Fruit fly (Drosophila melanogaster) whole organism, pupa: ENCODE data around the gene CalpC.

Experiments
- CG10348 ChIP-seq: fragments of 200-800 bp; sonication (Bioruptor generic); IDR thresholded peaks from 2 replicates; pipeline ENCODE4 v1.3.6; 2022; ENCODE audit warnings: missing biosample characterization, missing genetic modification characterization
- CG12605 ChIP-seq: fragments of 200-800 bp; sonication (Bioruptor generic); IDR thresholded peaks from 2 replicates; pipeline ENCODE4 v1.3.6; 2022; ENCODE audit warnings: missing biosample characterization, missing genetic modification characterization
- CG13204 ChIP-seq: fragments of 200-800 bp; sonication (Bioruptor generic); optimal IDR thresholded peaks from 2 replicates; lab custom pipeline; 2018; ENCODE audit warnings: missing biosample characterization, mild to moderate bottlenecking, missing genetic modification characterization, moderate library complexity
- CG14655 ChIP-seq: fragments of 200-800 bp; sonication (Bioruptor generic); optimal IDR thresholded peaks from 3 replicates; lab custom pipeline; 2017; ENCODE audit warnings: mild to moderate bottlenecking, missing biosample characterization, missing genetic modification reagents, missing genetic modification characterization
- CG15710 ChIP-seq: fragments of 200-800 bp; sonication (Bioruptor generic); optimal IDR thresholded peaks from 2 replicates; lab custom pipeline; 2018; ENCODE audit warnings: missing biosample characterization, mild to moderate bottlenecking, missing genetic modification characterization, moderate library complexity
- CG17806 ChIP-seq: fragments of 200-800 bp; sonication (Bioruptor generic); optimal IDR thresholded peaks from 2 replicates; lab custom pipeline; 2018; ENCODE audit warnings: missing biosample characterization, mild to moderate bottlenecking, missing genetic modification characterization, moderate library complexity
- CG32121 ChIP-seq: fragments of 200-800 bp; sonication (Bioruptor generic); IDR thresholded peaks from 2 replicates; pipeline ENCODE4 v1.3.6; 2022; ENCODE audit warnings: missing biosample characterization, missing genetic modification characterization
- CG34367 ChIP-seq: fragments of 200-800 bp; sonication (Bioruptor generic); optimal IDR thresholded peaks from 2 replicates; lab custom pipeline; 2018; ENCODE audit warnings: missing biosample characterization, mild to moderate bottlenecking, missing genetic modification characterization
- CG4496 ChIP-seq: fragments of 200-800 bp; sonication (Bioruptor generic); IDR thresholded peaks from 3 replicates; pipeline ENCODE4 v1.3.6; 2022; ENCODE audit warnings: missing biosample characterization, missing genetic modification characterization
- CG8159 ChIP-seq: fragments of 200-800 bp; sonication (Bioruptor generic); optimal IDR thresholded peaks from 3 replicates; lab custom pipeline; 2018; ENCODE audit warnings: missing biosample characterization, mild to moderate bottlenecking, missing genetic modification characterization, moderate library complexity
- CG8301 ChIP-seq: fragments of 200-800 bp; sonication (Bioruptor generic); optimal IDR thresholded peaks from 2 replicates; lab custom pipeline; 2018; ENCODE audit warnings: missing biosample characterization, mild to moderate bottlenecking, missing genetic modification characterization
- CG9948 ChIP-seq: fragments of 200-800 bp; sonication (Bioruptor generic); optimal IDR thresholded peaks from 2 replicates; lab custom pipeline; 2018; ENCODE audit warnings: missing biosample characterization, mild to moderate bottlenecking, missing genetic modification characterization, moderate library complexity
- D1 ChIP-seq: fragments of 200-800 bp; sonication (Bioruptor generic); optimal IDR thresholded peaks from 2 replicates; lab custom pipeline; 2018; ENCODE audit warnings: missing biosample characterization, mild to moderate bottlenecking, missing genetic modification characterization, moderate library complexity
- EcR ChIP-seq: fragments of 200-800 bp; sonication (Bioruptor generic); optimal IDR thresholded peaks from 3 replicates; lab custom pipeline; 2019; ENCODE audit warnings: missing biosample characterization, missing genetic modification characterization, mild to moderate bottlenecking, moderate library complexity, missing genetic modification reagents
- Ets98B ChIP-seq: fragments of 200-800 bp; sonication (Bioruptor generic); IDR thresholded peaks from 2 replicates; pipeline ENCODE4 v1.3.6; 2022; ENCODE audit warnings: missing biosample characterization, missing genetic modification characterization
- Pif1A ChIP-seq: fragments of 200-800 bp; sonication (Bioruptor generic); optimal IDR thresholded peaks from 3 replicates; lab custom pipeline; 2016; ENCODE audit warnings: missing biosample characterization, missing genetic modification characterization
- Pif1B ChIP-seq: fragments of 200-800 bp; sonication (Bioruptor generic); optimal IDR thresholded peaks from 3 replicates; lab custom pipeline; 2016; ENCODE audit warnings: missing biosample characterization, missing genetic modification characterization
- Snoo ChIP-seq: fragments of 200-800 bp; sonication (Bioruptor generic); optimal IDR thresholded peaks from 3 replicates; lab custom pipeline; 2017; ENCODE audit warnings: missing biosample characterization, mild to moderate bottlenecking, missing genetic modification characterization, inconsistent platforms
- fd96Ca ChIP-seq: fragments of 200-800 bp; sonication (Bioruptor generic); IDR thresholded peaks from 3 replicates; pipeline ENCODE4 v1.3.6; 2022; ENCODE audit warnings: missing biosample characterization, missing genetic modification characterization
- gl ChIP-seq: fragments of 200-800 bp; sonication (Bioruptor generic); optimal IDR thresholded peaks from 2 replicates; lab custom pipeline; 2018; ENCODE audit warnings: missing biosample characterization, mild to moderate bottlenecking, missing genetic modification characterization
- rn ChIP-seq: fragments of 200-800 bp; sonication (Bioruptor generic); IDR thresholded peaks from 2 replicates; pipeline ENCODE4 v1.3.6; 2022; ENCODE audit warnings: missing biosample characterization, missing genetic modification characterization

Gene CalpC

dm6 chrX:16288999-16289398, 36.6 kb upstream of the CalpC start:
- no peak for TF ChIP-seq Pif1A (GFP tag; lab: Kevin White, UChicago)

- TF ChIP-seq D1 (tag; lab: Kevin White, UChicago), result no peak
- TF ChIP-seq CG8301, result no peak
- no peak for TF ChIP-seq CG4496
- no peak for TF ChIP-seq gl (tag; lab: Kevin White, UChicago)
- no peak for TF ChIP-seq CG13204 (GFP tag; lab: Kevin White, UChicago)
- no peak for TF ChIP-seq CG12605 (GFP tag; lab: Robert Waterston, UW)
- no peak for TF ChIP-seq CG17806 (tag; lab: Kevin White, UChicago)
- no peak for TF ChIP-seq fd96Ca (GFP tag; lab: Robert Waterston, UW)
- no peak for TF ChIP-seq Pif1A (GFP tag; lab: Kevin White, UChicago)
- TF ChIP-seq CG34367 (tag; lab: Kevin White, UChicago), result no peak
- TF ChIP-seq rn (GFP tag; lab: Robert Waterston, UW), result no peak
- TF ChIP-seq CG14655 (GFP tag; lab: Kevin White, UChicago), result no peak
- TF ChIP-seq CG15710 (tag; lab: Kevin White, UChicago), result no peak
- no peak for TF ChIP-seq CG10348 (GFP tag; lab: Robert Waterston, UW)
- TF ChIP-seq CG9948 (tag; lab: Kevin White, UChicago), result no peak
- no peak for TF ChIP-seq Snoo (tag; lab: Kevin White, UChicago)
These were observed 32.9 kb upstream of the CalpC start for dm6 chrX:16292646-16293045.

- TF ChIP-seq CG32121 (GFP tag; lab: Robert Waterston, UW) (0 out of 2 replicates have a peak, but pooled peaks have one; percentile 27), CG12605 (GFP tag; lab: Robert Waterston, UW) (no peak), CG4496 (peak; percentile 66; the same call in 2 of the 3 replicates), CG14655 (GFP tag; lab: Kevin White, UChicago) (no peak), Pif1B (GFP tag; lab: Kevin White, UChicago) (peak; percentile 23)
These were observed 28.9 kb upstream of the CalpC start, which contains the start of gene CG3632 for dm6 chrX:16296423-16297292. CG3632 (plus strand) TSS chrX:16296671.

- TF ChIP-seq CG14655 (GFP tag; lab: Kevin White, UChicago) (no peak), CG17806 (tag; lab: Kevin White, UChicago) (no peak), CG12605 (GFP tag; lab: Robert Waterston, UW) (no peak), CG4496 (no peak), Ets98B (no peak), gl (tag; lab: Kevin White, UChicago) (no peak), CG34367 (tag; lab: Kevin White, UChicago) (no peak), CG8301 (no peak), Pif1A (GFP tag; lab: Kevin White, UChicago) (no peak), EcR (GFP tag; lab: Kevin White, UChicago) (no peak), CG8159 (tag; lab: Kevin White, UChicago) (no peak), CG15710 (tag; lab: Kevin White, UChicago) (no peak), CG13204 (GFP tag; lab: Kevin White, UChicago) (no peak), fd96Ca (GFP tag; lab: Robert Waterston, UW) (no peak), CG32121 (GFP tag; lab: Robert Waterston, UW) (no peak), CG9948 (tag; lab: Kevin White, UChicago) (no peak)
These were observed 27.9 kb upstream of the CalpC start, which contains the start of gene ERp44 for dm6 chrX:16297618-16298017. ERp44 (minus strand) TSS chrX:16297718.

dm6 chrX:16303636-16304035, 21.9 kb upstream of the CalpC start, which contains the start of gene CG3679:
CG3679 (plus strand) TSS chrX:16303870.
- TF ChIP-seq rn (GFP tag; lab: Robert Waterston, UW) (no peak), CG17806 (tag; lab: Kevin White, UChicago) (no peak), Pif1A (GFP tag; lab: Kevin White, UChicago) (no peak), D1 (tag; lab: Kevin White, UChicago) (no peak), Snoo (tag; lab: Kevin White, UChicago) (no peak), CG4496 (no peak), EcR (GFP tag; lab: Kevin White, UChicago) (no peak), CG8301 (no peak), gl (tag; lab: Kevin White, UChicago) (no peak), fd96Ca (GFP tag; lab: Robert Waterston, UW) (no peak), CG9948 (tag; lab: Kevin White, UChicago) (no peak)

dm6 chrX:16308310-16308918, 17.1 kb upstream of the CalpC start, which contains the start of gene Had1:
Had1 (minus strand) TSS chrX:16308667.
- TF ChIP-seq CG17806 (tag; lab: Kevin White, UChicago) (no peak), CG4496 (0 out of 3 replicates have a peak, but pooled peaks have one; percentile 7), CG32121 (GFP tag; lab: Robert Waterston, UW) (no peak), CG8159 (tag; lab: Kevin White, UChicago) (no peak), rn (GFP tag; lab: Robert Waterston, UW) (no peak), D1 (tag; lab: Kevin White, UChicago) (no peak), CG14655 (GFP tag; lab: Kevin White, UChicago) (no peak), Pif1B (GFP tag; lab: Kevin White, UChicago) (no peak)
- TF ChIP-seq, all 21 proteins: peak for 1
